Worm (Caenorhabditis elegans) whole organism, L4/young adult: Measurements from ENCODE around the gene C44C10.12.

ENCODE experiments used
- W03F9.2 ChIP-seq: fragments of 150-350 bp; optimal IDR thresholded peaks from 2 replicates; lab custom pipeline; 2014; ENCODE audit warnings: missing biosample characterization, missing genetic modification characterization
- dao-5 ChIP-seq: sonication (generic microtip); optimal IDR thresholded peaks from 2 replicates; lab custom pipeline; 2016; ENCODE audit warnings: missing genotype, missing genetic modification characterization, moderate library complexity, missing compliant biosample characterization
- him-1 ChIP-seq: sonication (generic microtip); optimal IDR thresholded peaks from 2 replicates; lab custom pipeline; 2016; ENCODE audit warnings: missing genotype, missing genetic modification reagents, missing genetic modification characterization, missing compliant biosample characterization

C44C10.12 gene

DNA sequence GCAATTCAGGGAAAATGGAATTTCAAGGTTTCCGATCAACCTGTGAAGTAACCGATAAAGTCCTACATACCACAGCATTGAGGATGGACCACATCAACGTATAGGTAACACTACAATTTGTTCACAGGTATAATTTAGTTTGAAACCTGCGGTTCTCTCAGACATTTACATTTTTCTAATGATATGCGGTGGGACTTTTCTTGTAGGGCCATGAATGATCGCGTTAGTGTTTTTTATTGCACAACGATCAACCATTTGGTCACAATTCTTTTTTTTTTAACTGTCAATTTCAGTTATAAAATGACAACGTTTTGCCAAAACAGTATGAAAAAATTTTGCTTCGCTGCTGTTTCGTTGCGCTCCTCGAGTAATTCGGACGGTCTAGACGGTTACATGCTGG is at the start of gene C44C10.12:
Gene C44C10.12 (plus strand): TSS at position 301 of the 400 bp plus-strand sequence.
- TF ChIP-seq dao-5 (tag; lab: Kevin White, UChicago) (no peak), W03F9.2 (tag; lab: Kevin White, UChicago) (no peak), him-1 (tag; lab: Kevin White, UChicago) (no peak)

DNA sequence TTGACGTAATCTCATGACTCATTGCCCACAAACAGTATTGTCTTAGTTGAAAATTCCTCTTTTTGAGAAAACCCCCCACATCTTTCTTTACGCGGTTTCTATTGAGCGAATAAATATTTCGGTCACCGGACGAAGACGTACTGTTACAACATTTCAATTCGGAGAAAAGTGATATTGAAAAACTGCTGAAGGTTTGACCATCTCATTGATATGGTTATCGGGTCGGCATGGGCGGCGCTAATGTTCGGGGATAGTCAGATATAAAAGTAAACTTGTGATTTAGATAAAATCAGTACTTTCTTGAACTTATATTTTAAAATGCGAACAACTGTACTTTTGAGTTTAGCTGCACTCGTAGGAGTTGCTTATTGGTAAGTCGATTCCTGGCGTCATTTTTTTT is 49.6 kb upstream of the C44C10.12 start, which contains the start of gene T04F8.8:
Gene T04F8.8 (plus strand): TSS at position 301 of the 400 bp plus-strand sequence.
- TF ChIP-seq him-1 (tag; lab: Kevin White, UChicago) (no peak), W03F9.2 (tag; lab: Kevin White, UChicago) (no peak), dao-5 (tag; lab: Kevin White, UChicago) (no peak)

DNA sequence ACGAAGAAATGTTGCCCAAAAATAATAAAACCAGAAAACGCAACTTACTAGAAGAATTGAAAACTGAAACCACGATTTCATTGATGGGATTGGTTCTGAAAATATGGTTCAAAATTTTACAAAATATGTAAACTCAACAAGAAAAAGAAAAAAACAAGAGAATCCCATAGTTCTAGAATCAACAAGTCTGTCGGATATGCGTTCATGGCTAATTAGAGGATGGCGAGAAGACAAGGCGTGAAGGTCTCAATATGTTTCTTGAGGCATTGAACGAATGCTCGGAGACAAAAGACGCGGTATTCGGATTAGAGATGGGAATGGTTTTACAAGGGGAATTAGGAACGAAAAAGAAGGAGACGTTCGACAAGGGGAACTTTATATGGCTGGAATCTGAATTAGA is 46.0 kb upstream of the C44C10.12 start, which contains the start of gene cutl-11:
Gene cutl-11 (minus strand): TSS at position 101 of the 400 bp plus-strand sequence.
- TF ChIP-seq him-1 (tag; lab: Kevin White, UChicago) (no peak), dao-5 (tag; lab: Kevin White, UChicago) (no peak), W03F9.2 (tag; lab: Kevin White, UChicago) (no peak)

DNA sequence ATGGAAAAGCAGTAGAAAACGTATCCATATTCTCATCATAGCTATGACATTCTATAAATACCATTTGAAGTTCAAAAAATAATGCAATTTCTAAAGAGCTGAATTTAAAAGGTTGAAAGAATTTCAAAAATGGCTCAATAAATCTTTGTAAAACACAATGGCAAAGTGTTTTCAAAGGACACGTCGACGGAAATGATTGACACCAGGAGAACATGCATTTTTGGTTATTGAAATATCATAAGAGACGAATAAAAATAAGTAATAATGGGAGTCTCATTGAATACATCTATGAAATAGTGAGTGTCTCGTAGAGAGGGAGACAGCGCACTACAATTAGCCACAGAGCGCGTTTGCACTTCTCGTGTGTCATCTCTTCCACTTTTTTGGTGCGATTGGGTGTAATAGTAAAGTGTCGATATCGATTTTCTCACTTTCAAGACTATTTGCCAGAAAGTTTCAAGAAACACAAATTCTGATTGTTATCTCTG is 40.2 kb upstream of the C44C10.12 start, which contains the start of gene T04F8.2:
Gene T04F8.2 (minus strand): TSS at position 51 of the 488 bp plus-strand sequence.
- TF ChIP-seq W03F9.2 (tag; lab: Kevin White, UChicago) (peak; percentile 65), him-1 (tag; lab: Kevin White, UChicago) (no peak)

DNA sequence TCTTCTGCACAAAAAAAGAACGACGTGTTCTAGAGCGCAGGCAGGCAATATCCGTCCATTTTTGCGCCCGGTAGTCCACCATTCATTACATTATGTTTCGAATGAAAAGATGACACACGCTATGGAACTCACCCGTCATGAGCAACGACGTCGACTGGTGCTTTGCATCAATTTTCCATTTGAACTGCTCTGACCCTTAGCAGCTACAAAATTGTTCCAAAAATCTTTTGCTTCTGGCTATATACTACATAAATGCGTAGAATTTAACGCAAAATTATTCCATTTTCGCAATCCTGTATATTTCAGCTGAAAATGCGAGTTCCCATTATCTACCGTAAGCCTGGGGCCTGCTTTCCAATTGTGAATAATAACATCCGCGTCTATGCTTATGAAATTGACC is 38.5 kb upstream of the C44C10.12 start, which contains the start of gene T04F8.3:
Gene T04F8.3 (plus strand): TSS at position 301 of the 400 bp plus-strand sequence.
- TF ChIP-seq W03F9.2 (tag; lab: Kevin White, UChicago) (no peak), him-1 (tag; lab: Kevin White, UChicago) (no peak), dao-5 (tag; lab: Kevin White, UChicago) (no peak)

DNA sequence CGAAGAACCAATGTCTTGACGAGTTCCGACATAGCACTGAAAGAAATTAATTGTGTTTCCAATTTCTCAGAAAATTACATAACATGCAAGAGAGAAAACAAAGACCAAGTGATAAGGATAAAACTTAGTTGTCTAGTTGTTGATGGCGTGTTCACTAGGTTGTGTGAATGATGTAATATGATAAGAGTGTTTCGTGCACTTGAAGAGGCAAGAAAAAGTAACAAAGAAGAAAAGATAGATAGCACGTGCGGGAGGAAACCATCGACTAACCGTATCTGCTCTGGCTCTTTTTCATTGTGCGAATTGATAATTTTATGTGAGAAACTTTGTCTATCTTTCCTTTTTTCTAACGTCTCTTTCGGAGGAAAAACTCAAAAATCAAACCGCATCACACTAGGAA is 35.2 kb upstream of the C44C10.12 start, which contains the start of gene sfxn-1.5:
Gene sfxn-1.5 (minus strand): TSS at position 36 of the 400 bp plus-strand sequence.
- TF ChIP-seq him-1 (tag; lab: Kevin White, UChicago) (no peak), W03F9.2 (tag; lab: Kevin White, UChicago) (no peak), dao-5 (tag; lab: Kevin White, UChicago) (no peak)

DNA sequence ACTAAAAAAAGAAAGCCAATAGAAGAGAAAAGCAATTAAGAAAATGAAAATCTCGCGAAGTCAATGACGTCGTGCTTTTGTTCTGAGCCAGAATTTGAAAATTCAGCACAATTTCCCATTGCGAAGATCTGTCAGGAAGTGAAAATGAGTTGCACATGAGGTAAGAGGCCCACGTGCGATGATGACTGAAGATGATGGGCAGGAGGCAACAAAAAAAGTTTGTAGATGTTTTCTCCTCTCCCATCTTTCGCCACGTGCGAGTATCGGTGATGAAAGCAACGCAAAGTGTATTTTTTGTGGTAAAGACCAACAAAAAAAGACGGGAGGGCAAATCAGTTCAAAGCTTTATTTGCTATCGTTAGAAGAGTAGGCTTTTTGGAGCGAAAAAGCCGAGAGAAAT is 34.7 kb upstream of the C44C10.12 start:
- TF ChIP-seq him-1 (tag; lab: Kevin White, UChicago), result no peak
- no peak for TF ChIP-seq W03F9.2 (tag; lab: Kevin White, UChicago)
- no peak for TF ChIP-seq dao-5 (tag; lab: Kevin White, UChicago)

DNA sequence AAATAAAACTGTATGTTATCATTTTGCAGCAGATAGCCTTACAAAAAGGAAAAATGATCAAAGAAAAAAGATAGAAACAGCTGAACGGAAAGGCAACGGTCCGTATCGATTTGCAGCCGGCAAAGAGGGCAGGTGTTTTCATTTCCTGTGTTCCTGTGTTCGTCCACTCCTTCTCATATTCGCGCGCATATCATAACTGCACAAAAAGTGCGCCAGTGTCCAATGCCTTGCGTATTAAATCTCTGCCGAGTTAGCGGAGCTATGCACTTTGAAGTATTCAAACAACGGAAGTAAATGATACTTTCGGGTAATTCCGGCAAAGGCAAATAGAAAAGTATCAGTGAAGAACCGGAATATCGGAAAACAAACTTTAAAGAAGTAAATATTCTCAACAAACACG is 34.2 kb upstream of the C44C10.12 start:
- no peak for TF ChIP-seq dao-5 (tag; lab: Kevin White, UChicago)
- TF ChIP-seq him-1 (tag; lab: Kevin White, UChicago), result no peak
- TF ChIP-seq W03F9.2 (tag; lab: Kevin White, UChicago), result no peak

DNA sequence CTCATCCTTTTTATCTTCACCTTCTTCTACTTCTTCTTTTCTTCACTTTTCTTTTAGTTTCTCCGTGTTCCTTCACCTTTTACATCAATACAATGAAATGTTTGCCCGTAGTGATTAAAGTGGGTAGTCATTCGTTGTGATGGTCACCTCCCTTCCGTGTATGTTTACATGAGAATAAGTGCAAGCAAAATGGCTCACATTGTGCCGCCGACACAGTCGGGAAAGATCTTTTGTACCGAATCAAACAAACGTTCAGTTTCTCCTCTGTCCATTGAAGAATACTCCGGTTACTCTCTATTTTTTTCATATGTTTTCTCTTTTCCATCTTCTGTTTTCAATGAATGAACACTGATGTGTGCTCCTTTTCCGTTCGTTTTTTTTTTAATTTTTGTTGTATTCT is 32.6 kb upstream of the C44C10.12 start:
- TF ChIP-seq him-1 (tag; lab: Kevin White, UChicago) (no peak), dao-5 (tag; lab: Kevin White, UChicago) (no peak), W03F9.2 (tag; lab: Kevin White, UChicago) (no peak)

DNA sequence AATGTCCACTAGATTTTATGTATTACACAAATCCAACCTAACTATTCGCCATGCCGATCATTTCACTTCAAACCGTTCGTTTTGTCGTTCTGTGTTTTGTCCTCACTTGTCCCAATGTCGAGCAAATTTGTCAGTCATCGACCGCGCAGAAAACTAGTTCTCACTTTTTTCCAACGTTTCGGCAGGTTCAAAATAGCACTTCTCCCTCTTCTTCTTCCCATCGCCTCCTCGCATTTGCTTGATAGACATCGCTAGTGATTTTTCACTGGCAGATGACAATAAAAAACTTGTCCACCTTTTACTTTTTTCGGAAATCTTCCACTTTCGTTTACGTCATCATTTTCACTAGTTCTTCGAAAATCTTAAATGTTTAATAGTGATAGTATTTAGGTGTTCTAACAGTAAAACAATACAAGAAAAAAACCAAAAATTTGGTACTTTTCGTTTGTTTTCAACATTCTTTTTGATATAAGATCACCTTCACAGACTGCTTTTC is 31.2 kb upstream of the C44C10.12 start:
- no peak for TF ChIP-seq W03F9.2 (tag; lab: Kevin White, UChicago)
- no peak for TF ChIP-seq him-1 (tag; lab: Kevin White, UChicago)

DNA sequence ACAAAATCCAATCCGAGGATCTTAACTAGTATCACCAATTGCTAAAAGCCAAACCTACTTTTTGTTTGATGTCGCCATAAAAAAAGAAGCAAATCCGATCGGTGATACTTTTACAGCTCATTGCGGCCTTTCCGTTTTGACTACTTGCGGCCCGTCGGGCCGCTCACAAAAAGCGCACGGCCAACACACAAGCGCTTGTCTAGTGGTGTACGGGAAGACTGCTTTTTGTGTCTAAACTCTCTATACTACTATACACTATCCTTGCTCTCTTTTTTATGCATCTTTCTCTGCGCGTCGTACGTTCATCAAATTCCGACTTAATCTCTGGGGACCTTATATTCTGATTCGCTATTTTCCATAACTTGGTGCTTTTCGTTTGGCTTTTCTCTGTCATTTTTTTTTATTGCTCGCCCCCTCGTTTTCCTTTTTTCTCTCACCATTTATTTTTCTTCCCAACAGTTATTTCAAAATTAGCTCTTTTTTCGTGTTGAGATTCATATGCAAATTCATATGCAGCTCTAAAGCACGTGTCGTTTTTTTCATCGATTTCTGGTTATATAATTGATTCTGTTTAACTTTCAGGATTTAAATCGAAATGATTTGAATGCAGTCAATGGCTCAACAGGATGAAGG is 30.1 kb upstream of the C44C10.12 start, which contains the start of gene noca-2:
Gene noca-2 (plus strand): TSS at position 583 of the 633 bp plus-strand sequence.
- TF ChIP-seq W03F9.2 (tag; lab: Kevin White, UChicago), result no peak
- TF ChIP-seq him-1 (tag; lab: Kevin White, UChicago), result no peak
- no peak for TF ChIP-seq dao-5 (tag; lab: Kevin White, UChicago)

DNA sequence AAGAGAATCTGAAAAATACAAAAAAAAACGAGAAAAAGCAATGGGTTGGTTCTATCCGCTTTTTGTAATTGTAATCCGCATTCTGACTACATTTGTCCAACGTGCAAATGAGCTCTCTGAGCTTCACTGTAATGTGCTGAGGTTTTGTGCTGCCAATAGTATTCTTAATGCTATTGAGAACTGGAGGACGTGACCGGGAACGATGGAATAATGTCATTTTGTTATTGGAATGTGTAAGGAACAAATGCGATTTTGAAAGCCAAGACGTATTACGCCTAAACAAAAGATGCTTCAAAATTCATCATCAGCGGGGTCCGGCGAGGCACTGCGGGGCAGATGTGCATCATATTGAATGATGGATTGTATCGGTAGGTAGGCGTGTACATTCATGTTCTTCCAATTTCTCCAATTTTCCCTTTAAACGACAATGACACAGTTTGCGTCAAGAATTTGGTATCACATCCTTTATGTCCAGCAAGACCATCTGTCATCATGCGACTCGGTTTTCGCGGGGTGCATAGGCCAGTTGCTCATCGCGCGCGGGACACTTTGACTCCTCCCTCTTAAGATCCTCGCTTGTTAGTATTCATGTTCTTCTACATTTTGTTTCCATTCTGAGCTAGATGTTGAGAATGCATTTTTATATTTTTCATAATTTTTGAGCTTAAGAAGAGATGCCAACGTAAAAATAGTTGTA is 23.6 kb upstream of the C44C10.12 start:
- no peak for TF ChIP-seq him-1 (tag; lab: Kevin White, UChicago)
- TF ChIP-seq dao-5 (tag; lab: Kevin White, UChicago), result no peak
- no peak for TF ChIP-seq W03F9.2 (tag; lab: Kevin White, UChicago)

DNA sequence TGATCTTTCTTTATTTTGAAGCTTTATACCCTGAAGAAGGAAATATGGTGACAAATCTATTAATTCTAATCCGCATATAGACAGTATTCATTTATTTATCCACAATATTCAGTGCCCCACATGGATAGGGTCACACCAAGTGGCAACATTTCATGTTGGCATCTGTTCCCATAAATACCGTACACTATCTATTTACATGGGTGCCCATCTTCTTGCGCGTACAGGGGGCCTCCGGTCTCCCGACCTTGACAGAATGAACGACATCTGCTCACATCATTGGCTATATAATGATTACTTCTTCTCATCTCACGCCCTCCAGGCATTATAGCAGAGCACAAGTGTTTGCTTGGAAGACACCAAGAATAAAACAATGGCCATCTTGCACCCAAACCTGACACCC is 21.2 kb upstream of the C44C10.12 start:
- no peak for TF ChIP-seq W03F9.2 (tag; lab: Kevin White, UChicago)
- TF ChIP-seq dao-5 (tag; lab: Kevin White, UChicago), result no peak
- no peak for TF ChIP-seq him-1 (tag; lab: Kevin White, UChicago)
